Worm (Caenorhabditis elegans): Measurements from ENCODE around the gene E01B7.2.

- no peak for TF ChIP-seq pax-3 (tag; optimal IDR thresholded peaks at IDR 0.05)
- TF ChIP-seq elt-3 (tag; optimal IDR thresholded peaks at IDR 0.05), result no peak
- TF ChIP-seq irx-1 (tag; optimal IDR thresholded peaks at IDR 0.05), result no peak
- TF ChIP-seq ceh-82 (tag; optimal IDR thresholded peaks at IDR 0.05), result no peak
- TF ChIP-seq sptf-1 (tag; optimal IDR thresholded peaks at IDR 0.05), result no peak
- TF ChIP-seq unc-62 (GFP tag; optimal IDR thresholded peaks at IDR 0.05), result no peak
- no peak for TF ChIP-seq elt-2 (tag; optimal IDR thresholded peaks at IDR 0.05)
These were observed 34.5 kb downstream of the E01B7.2 start for ce11 chrV:17956109-17956508.
